Worm (Caenorhabditis elegans): Measurements from ENCODE around the gene pqn-51.

DNA sequence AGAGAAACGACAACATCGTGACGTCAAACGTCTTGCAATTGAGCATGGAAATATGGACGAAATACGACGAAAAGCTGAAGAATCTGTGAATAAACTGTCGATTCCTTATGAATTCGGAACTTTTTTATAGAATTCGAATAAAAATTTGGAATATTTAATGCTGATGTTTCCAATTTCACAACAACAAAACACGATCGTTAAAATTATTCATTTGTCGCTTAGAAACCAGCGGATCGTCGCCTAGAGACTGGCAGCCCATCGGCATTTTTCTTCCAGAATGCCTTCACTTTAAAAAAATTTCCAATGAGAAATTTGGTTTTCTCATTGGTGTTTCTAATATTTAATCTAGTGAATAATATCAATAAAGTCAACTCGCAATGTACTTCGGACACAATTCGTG is 3.9 kb downstream of the pqn-51 start, which contains the start of gene cwp-4:
- TF ChIP-seq ama-1 (optimal IDR thresholded peaks at IDR 0.05), result no peak
- TF ChIP-seq ama-1 (GFP tag; optimal IDR thresholded peaks at IDR 0.05), result no peak
- TF ChIP-seq rec-8 (tag; optimal IDR thresholded peaks at IDR 0.05), result no peak
- TF ChIP-seq unc-130 (GFP tag; optimal IDR thresholded peaks at IDR 0.05), result no peak
- no peak for TF ChIP-seq ceh-91 (GFP tag; IDR thresholded peaks at IDR 0.05)
- no peak for TF ChIP-seq sea-2 (GFP tag; IDR thresholded peaks at IDR 0.05)

Data from whole organism, young adult.